Worm (Caenorhabditis elegans) whole organism, L1 larva: Measurements from ENCODE around the gene cutl-29.

Experiments
- ceh-88 ChIP-seq: fragments of 200-800 bp; sonication (Bioruptor generic); IDR thresholded peaks from 2 replicates; pipeline ENCODE4 v1.3.6; 2022; ENCODE audit warnings: missing genetic modification characterization, missing compliant biosample characterization
- ces-1 ChIP-seq: fragments of 150-350 bp; optimal IDR thresholded peaks from 2 replicates; lab custom pipeline; 2014; ENCODE audit warnings: missing biosample characterization, missing genetic modification reagents, missing genetic modification characterization
- dsc-1 ChIP-seq: sonication (generic microtip); optimal IDR thresholded peaks from 2 replicates; lab custom pipeline; 2016; ENCODE audit warnings: mild to moderate bottlenecking, missing genetic modification characterization, missing compliant biosample characterization
- jun-1 ChIP-seq: fragments of 150-350 bp; optimal IDR thresholded peaks from 2 replicates; lab custom pipeline; 2014; ENCODE audit warnings: missing biosample characterization, missing genetic modification reagents, missing genetic modification characterization
- lin-15B ChIP-seq: fragments of 150-350 bp; sonication (generic microtip); optimal IDR thresholded peaks from 3 replicates; lab custom pipeline; 2014; ENCODE audit warnings: missing biosample characterization, missing genetic modification characterization
- lin-39 ChIP-seq: fragments of 150-350 bp; optimal IDR thresholded peaks from 2 replicates; lab custom pipeline; 2014; ENCODE audit warnings: missing biosample characterization, missing genetic modification reagents, missing genetic modification characterization
- pqm-1 ChIP-seq: sonication (generic microtip); optimal IDR thresholded peaks from 3 replicates; lab custom pipeline; 2017; ENCODE audit warnings: missing biosample characterization, missing genetic modification characterization
- unc-86 ChIP-seq: sonication (generic microtip); optimal IDR thresholded peaks from 2 replicates; lab custom pipeline; 2016; ENCODE audit warnings: missing genetic modification characterization, missing compliant biosample characterization

ce11 chrX:8241906-8242305 is 28.9 kb downstream of the cutl-29 start, which contains the start of gene endu-2:
- TF ChIP-seq lin-15B (tag; lab: Kevin White, UChicago) (no peak), ces-1 (no peak), pqm-1 (tag; lab: Kevin White, UChicago) (no peak), ceh-88 (GFP tag; lab: Robert Waterston, UW) (no peak), unc-86 (no peak), jun-1 (tag; lab: Kevin White, UChicago) (no peak), lin-39 (no peak), dsc-1 (tag; lab: Kevin White, UChicago) (no peak)
